Fruit fly (Drosophila melanogaster) whole organism, embryonic: ENCODE measurements around the gene CG43998.

Experiments used
- ATbp ChIP-seq: fragments of 200-800 bp; sonication (Bioruptor generic); optimal IDR thresholded peaks from 2 replicates; lab custom pipeline; 2017; ENCODE audit warnings: missing biosample characterization, mild to moderate bottlenecking, missing genetic modification characterization, missing genetic modification reagents
- Abd-B ChIP-seq: fragments of 200-800 bp; sonication (Bioruptor generic); optimal IDR thresholded peaks from 2 replicates; lab custom pipeline; 2018; ENCODE audit warnings: missing biosample characterization, mild to moderate bottlenecking, missing genetic modification characterization, moderate library complexity
- Atf3 ChIP-seq: fragments of 200-800 bp; sonication (Bioruptor generic); optimal IDR thresholded peaks from 3 replicates; lab custom pipeline; 2016; ENCODE audit warnings: missing biosample characterization, missing genetic modification characterization
- CG10274 ChIP-seq: fragments of 200-800 bp; sonication (Bioruptor generic); optimal IDR thresholded peaks from 3 replicates; lab custom pipeline; 2017; ENCODE audit warnings: missing biosample characterization, mild to moderate bottlenecking, missing genetic modification characterization
- CG10431 ChIP-seq: fragments of 200-800 bp; sonication (Bioruptor generic); optimal IDR thresholded peaks from 3 replicates; lab custom pipeline; 2018; ENCODE audit warnings: missing biosample characterization, mild to moderate bottlenecking, missing genetic modification characterization
- CG10543 ChIP-seq: fragments of 200-800 bp; sonication (Bioruptor generic); optimal IDR thresholded peaks from 3 replicates; lab custom pipeline; 2017; ENCODE audit warnings: missing biosample characterization, mild to moderate bottlenecking, missing genetic modification characterization, moderate library complexity
- CG10565 ChIP-seq: fragments of 200-800 bp; sonication (Bioruptor generic); optimal IDR thresholded peaks from 3 replicates; lab custom pipeline; 2016; ENCODE audit warnings: missing biosample characterization, mild to moderate bottlenecking, missing genetic modification characterization
- CG1233 ChIP-seq: fragments of 200-800 bp; sonication (Bioruptor generic); optimal IDR thresholded peaks from 4 replicates; lab custom pipeline; 2018; ENCODE audit warnings: missing biosample characterization, mild to moderate bottlenecking, missing genetic modification characterization
- CG12659 ChIP-seq: fragments of 200-800 bp; sonication (Bioruptor generic); optimal IDR thresholded peaks from 3 replicates; lab custom pipeline; 2017; ENCODE audit warnings: mild to moderate bottlenecking, missing biosample characterization, missing genetic modification reagents, missing genetic modification characterization
- CG13123 ChIP-seq: fragments of 200-800 bp; sonication (Bioruptor generic); optimal IDR thresholded peaks from 2 replicates; lab custom pipeline; 2016; ENCODE audit warnings: missing biosample characterization, missing genetic modification characterization
- CG13624 ChIP-seq: fragments of 200-800 bp; sonication (Bioruptor generic); optimal IDR thresholded peaks from 2 replicates; lab custom pipeline; 2016; ENCODE audit warnings: missing biosample characterization, missing genetic modification characterization
- CG13894 ChIP-seq: fragments of 200-800 bp; sonication (Bioruptor generic); optimal IDR thresholded peaks from 3 replicates; lab custom pipeline; 2018; ENCODE audit warnings: missing biosample characterization, mild to moderate bottlenecking, missing genetic modification characterization, moderate library complexity
- CG14667 ChIP-seq: fragments of 200-800 bp; sonication (Bioruptor generic); IDR thresholded peaks from 2 replicates; pipeline ENCODE4 v1.3.6; 2022; ENCODE audit warnings: missing biosample characterization, missing genetic modification characterization
- CG15269 ChIP-seq: fragments of 200-800 bp; sonication (Bioruptor generic); optimal IDR thresholded peaks from 2 replicates; lab custom pipeline; 2018; ENCODE audit warnings: missing biosample characterization, mild to moderate bottlenecking, missing genetic modification characterization, moderate library complexity
- CG17568 ChIP-seq: fragments of 200-800 bp; sonication (Bioruptor generic); optimal IDR thresholded peaks from 2 replicates; lab custom pipeline; 2018; ENCODE audit warnings: missing biosample characterization, mild to moderate bottlenecking, missing genetic modification characterization, moderate library complexity
- CG3163 ChIP-seq: fragments of 200-800 bp; sonication (Bioruptor generic); optimal IDR thresholded peaks from 3 replicates; lab custom pipeline; 2016; ENCODE audit warnings: missing biosample characterization, missing genetic modification characterization
- CG32767 ChIP-seq: fragments of 200-800 bp; sonication (Bioruptor generic); IDR thresholded peaks from 2 replicates; pipeline ENCODE4 v1.3.6; 2022; ENCODE audit warnings: missing biosample characterization, missing genetic modification characterization
- CG34376 ChIP-seq: fragments of 200-800 bp; sonication (Bioruptor generic); optimal IDR thresholded peaks from 2 replicates; lab custom pipeline; 2018; ENCODE audit warnings: missing biosample characterization, mild to moderate bottlenecking, missing genetic modification characterization
- CG7556 ChIP-seq: fragments of 200-800 bp; sonication (Bioruptor generic); optimal IDR thresholded peaks from 2 replicates; lab custom pipeline; 2017; ENCODE audit warnings: missing biosample characterization, mild to moderate bottlenecking, missing genetic modification characterization
- Chrac-16 ChIP-seq: fragments of 200-800 bp; sonication (Bioruptor generic); optimal IDR thresholded peaks from 3 replicates; lab custom pipeline; 2016; ENCODE audit warnings: missing biosample characterization, missing genetic modification characterization
- Dad ChIP-seq: fragments of 200-800 bp; sonication (Bioruptor generic); optimal IDR thresholded peaks from 3 replicates; lab custom pipeline; 2016; ENCODE audit warnings: missing biosample characterization, missing genetic modification characterization
- Dip2 ChIP-seq: fragments of 200-800 bp; sonication (Bioruptor generic); IDR thresholded peaks from 2 replicates; pipeline ENCODE4 v1.3.6; 2022; ENCODE audit warnings: missing biosample characterization, missing genetic modification characterization
- Drgx ChIP-seq: fragments of 200-800 bp; sonication (Bioruptor generic); IDR thresholded peaks from 2 replicates; pipeline ENCODE4 v1.3.6; 2022; ENCODE audit warnings: missing biosample characterization, missing genetic modification characterization
- HHEX ChIP-seq: fragments of 200-800 bp; sonication (Bioruptor generic); optimal IDR thresholded peaks from 3 replicates; lab custom pipeline; 2017; ENCODE audit warnings: missing biosample characterization, mild to moderate bottlenecking, missing genetic modification characterization, missing genetic modification reagents
- HLHmδ ChIP-seq: fragments of 200-800 bp; sonication (Bioruptor generic); optimal IDR thresholded peaks from 2 replicates; lab custom pipeline; 2018; ENCODE audit warnings: missing biosample characterization, mild to moderate bottlenecking, missing genetic modification characterization, moderate library complexity
- Oaz ChIP-seq: fragments of 200-800 bp; sonication (Bioruptor generic); IDR thresholded peaks from 2 replicates; pipeline ENCODE4 v1.3.6; 2022; ENCODE audit warnings: missing biosample characterization, missing genetic modification characterization
- Oli ChIP-seq: fragments of 200-800 bp; sonication (Bioruptor generic); optimal IDR thresholded peaks from 2 replicates; lab custom pipeline; 2018; ENCODE audit warnings: missing biosample characterization, mild to moderate bottlenecking, missing genetic modification characterization, moderate library complexity
- PHDP ChIP-seq: fragments of 200-800 bp; sonication (Bioruptor generic); optimal IDR thresholded peaks from 3 replicates; lab custom pipeline; 2018; ENCODE audit warnings: missing biosample characterization, mild to moderate bottlenecking, missing genetic modification characterization, moderate library complexity
- Scr ChIP-seq: fragments of 200-800 bp; sonication (Bioruptor generic); IDR thresholded peaks from 2 replicates; pipeline ENCODE4 v1.3.6; 2022; ENCODE audit warnings: missing biosample characterization, missing genetic modification characterization; ENCODE audit not compliant: partially characterized antibody
- Six4 ChIP-seq: fragments of 200-800 bp; sonication (Bioruptor generic); optimal IDR thresholded peaks from 2 replicates; lab custom pipeline; 2016; ENCODE audit warnings: missing biosample characterization, missing genetic modification characterization
- Trl ChIP-seq, 3 experiments: fragments of >200 bp in 2 of 3; fragments of 200-800 bp in 1 of 3; sonication (Bioruptor generic) in 1 of 3; optimal IDR thresholded peaks; 2 replicates in 1 of 3; 3 replicates in 2 of 3; lab custom pipeline; 2016 to 2017; ENCODE audit warnings: missing biosample characterization in 1 of 3, missing genetic modification characterization in 1 of 3
- YL-1 ChIP-seq: fragments of 200-800 bp; sonication (Bioruptor generic); optimal IDR thresholded peaks from 3 replicates; lab custom pipeline; 2017; ENCODE audit warnings: missing biosample characterization, mild to moderate bottlenecking, missing genetic modification characterization
- ap ChIP-seq: fragments of 200-800 bp; sonication (Bioruptor generic); IDR thresholded peaks from 2 replicates; pipeline ENCODE4 v1.3.6; 2022; ENCODE audit warnings: missing biosample characterization, missing genetic modification characterization
- bab2 ChIP-seq: fragments of 200-800 bp; sonication (Bioruptor generic); optimal IDR thresholded peaks from 2 replicates; lab custom pipeline; 2016; ENCODE audit warnings: missing biosample characterization, missing genetic modification characterization
- btn ChIP-seq: fragments of 200-800 bp; sonication (Bioruptor generic); optimal IDR thresholded peaks from 2 replicates; lab custom pipeline; 2016; ENCODE audit warnings: missing biosample characterization, missing genetic modification characterization
- chinmo ChIP-seq: fragments of 200-800 bp; sonication (Bioruptor generic); IDR thresholded peaks from 4 replicates; pipeline ENCODE4 v1.3.6; 2022; ENCODE audit warnings: missing biosample characterization, missing genetic modification characterization; ENCODE audit not compliant: partially characterized antibody
- chm ChIP-seq: fragments of 200-800 bp; sonication (Bioruptor generic); IDR thresholded peaks from 2 replicates; pipeline ENCODE4 v1.3.6; 2022; ENCODE audit warnings: missing biosample characterization, missing genetic modification characterization
- crc ChIP-seq: fragments of 200-800 bp; sonication (Bioruptor generic); optimal IDR thresholded peaks from 2 replicates; lab custom pipeline; 2016; ENCODE audit warnings: missing biosample characterization, missing genetic modification characterization
- gfzf ChIP-seq: fragments of 200-800 bp; sonication (Bioruptor generic); optimal IDR thresholded peaks from 2 replicates; lab custom pipeline; 2016; ENCODE audit warnings: missing biosample characterization, mild to moderate bottlenecking, missing genetic modification characterization, moderate library complexity
- her ChIP-seq: fragments of 200-800 bp; sonication (Bioruptor generic); optimal IDR thresholded peaks from 2 replicates; lab custom pipeline; 2016; ENCODE audit warnings: missing biosample characterization, missing genetic modification characterization
- kah ChIP-seq: fragments of 200-800 bp; sonication (Bioruptor generic); optimal IDR thresholded peaks from 2 replicates; lab custom pipeline; 2018; ENCODE audit warnings: missing biosample characterization, mild to moderate bottlenecking, missing genetic modification characterization
- luna ChIP-seq: fragments of 200-800 bp; sonication (Bioruptor generic); optimal IDR thresholded peaks from 2 replicates; lab custom pipeline; 2016; ENCODE audit warnings: missing biosample characterization, missing genetic modification characterization
- pan ChIP-seq, 4 experiments: fragments of >200 bp in 3 of 4; fragments of 200-800 bp in 1 of 4; sonication (Bioruptor generic) in 1 of 4; optimal IDR thresholded peaks in 3 of 4; IDR thresholded peaks in 1 of 4; 2 replicates each; pipeline versions ENCODE4 v1.3.6 to Lab custom; 2017 to 2022; ENCODE audit warnings: missing biosample characterization in 2 of 4, missing genetic modification characterization in 2 of 4, mixed read lengths in 1 of 4
- pb ChIP-seq: fragments of 200-800 bp; sonication (Bioruptor generic); optimal IDR thresholded peaks from 3 replicates; lab custom pipeline; 2016; ENCODE audit warnings: missing biosample characterization, missing genetic modification characterization
- pzg ChIP-seq: fragments of 200-800 bp; sonication (Bioruptor generic); optimal IDR thresholded peaks from 3 replicates; lab custom pipeline; 2018; ENCODE audit warnings: missing biosample characterization, mild to moderate bottlenecking, missing genetic modification characterization, moderate library complexity
- ranshi ChIP-seq: fragments of 200-800 bp; sonication (Bioruptor generic); IDR thresholded peaks from 2 replicates; pipeline ENCODE4 v1.3.6; 2022; ENCODE audit warnings: missing biosample characterization, missing genetic modification characterization
- slou ChIP-seq: fragments of 200-800 bp; sonication (Bioruptor generic); optimal IDR thresholded peaks from 3 replicates; lab custom pipeline; 2016; ENCODE audit warnings: missing biosample characterization, missing genetic modification characterization
- usp ChIP-seq: fragments of >200 bp; optimal IDR thresholded peaks from 2 replicates; lab custom pipeline; 2017; ENCODE audit warnings: missing biosample characterization, missing genetic modification characterization
- vvl ChIP-seq: fragments of 200-800 bp; sonication (Bioruptor generic); IDR thresholded peaks from 2 replicates; pipeline ENCODE4 v1.3.6; 2022; ENCODE audit warnings: missing biosample characterization, missing genetic modification characterization

CG43998 gene

dm6 chr3R:23920874-23921539, 7.8 kb downstream of the CG43998 start (continued):
- peak; percentile 77 for TF ChIP-seq pb (GFP tag; lab: Kevin White, UChicago)
- TF ChIP-seq Drgx (GFP tag; lab: Robert Waterston, UW), result peak; percentile 50; the same call in 1 of the 2 replicates
- TF ChIP-seq CG13123, result no peak
- TF ChIP-seq kah, result no peak
- peak; percentile 51 for TF ChIP-seq CG12659 (GFP tag; lab: Kevin White, UChicago)
- TF ChIP-seq pzg, result peak; percentile 2
- no peak for TF ChIP-seq Trl (optimal IDR thresholded peaks at IDR 0.05; lab: Kevin White, UChicago)
- TF ChIP-seq Trl (GFP tag; optimal IDR thresholded peaks at IDR 0.05; lab: Kevin White, UChicago), result peak; percentile 14
- no peak for TF ChIP-seq CG14667 (GFP tag; lab: Robert Waterston, UW)
- 0 out of 2 replicates have a peak, but pooled peaks have one; percentile 11 for TF ChIP-seq CG32767
- TF ChIP-seq Abd-B, result peak; percentile 51
- TF ChIP-seq ATbp (GFP tag; lab: Kevin White, UChicago), result no peak
- TF ChIP-seq CG13894, result peak; percentile 92
- no peak for TF ChIP-seq Oaz (GFP tag; lab: Robert Waterston, UW)
- peak; percentile 88 for TF ChIP-seq CG13624 (GFP tag; lab: Kevin White, UChicago)
- TF ChIP-seq CG15269, result peak; percentile 43
- no peak for TF ChIP-seq YL-1 (GFP tag; lab: Kevin White, UChicago)
- TF ChIP-seq slou (GFP tag; lab: Kevin White, UChicago), result no peak
- no peak for TF ChIP-seq pan (optimal IDR thresholded peaks at IDR 0.05; lab: Kevin White, UChicago)
- peak in 1 of 2 experiments; percentile 38 for TF ChIP-seq pan (GFP tag; optimal IDR thresholded peaks at IDR 0.05 in 1 of 2, IDR thresholded peaks at IDR 0.05 in 1 of 2)
- TF ChIP-seq ranshi (GFP tag; lab: Robert Waterston, UW), result peak; percentile 63; the same call in 1 of the 2 replicates
- peak; percentile 73; the same call in 1 of the 2 replicates for TF ChIP-seq chm (GFP tag; lab: Robert Waterston, UW)
- TF ChIP-seq CG10274 (GFP tag; lab: Kevin White, UChicago), result no peak
- TF ChIP-seq ap (GFP tag; lab: Robert Waterston, UW), result no peak
- TF ChIP-seq vvl (GFP tag; lab: Robert Waterston, UW), result peak; percentile 73
- TF ChIP-seq CG10431, result no peak
- TF ChIP-seq Atf3 (GFP tag; lab: Kevin White, UChicago), result no peak
- peak; percentile 76 for TF ChIP-seq her (GFP tag; lab: Kevin White, UChicago)
- TF ChIP-seq Chrac-16, result peak; percentile 9
- no peak for TF ChIP-seq luna (GFP tag; lab: Kevin White, UChicago)
- TF ChIP-seq Six4 (GFP tag; lab: Kevin White, UChicago), result no peak
- peak; percentile 20 for TF ChIP-seq CG1233 (GFP tag; lab: Kevin White, UChicago)
- no peak for TF ChIP-seq CG17568 (GFP tag; lab: Kevin White, UChicago)
- peak; percentile 83 for TF ChIP-seq CG10543 (GFP tag; lab: Kevin White, UChicago)
- no peak for TF ChIP-seq CG10565
- TF ChIP-seq gfzf (GFP tag; lab: Kevin White, UChicago), result no peak
- TF ChIP-seq chinmo (GFP tag; lab: Robert Waterston, UW), result peak; percentile 88; the same call in 3 of the 4 replicates
- no peak for TF ChIP-seq usp (GFP tag; lab: Kevin White, UChicago)
- TF ChIP-seq btn (GFP tag; lab: Kevin White, UChicago), result no peak
- no peak for TF ChIP-seq CG7556
- peak; percentile 55 for TF ChIP-seq CG34376 (GFP tag; lab: Kevin White, UChicago)
- TF ChIP-seq Dad (GFP tag; lab: Kevin White, UChicago), result peak; percentile 39
- TF ChIP-seq Oli, result no peak
- no peak for TF ChIP-seq Scr (GFP tag; lab: Robert Waterston, UW)
- TF ChIP-seq HHEX, result no peak
- peak; percentile 9 for TF ChIP-seq CG3163 (GFP tag; lab: Kevin White, UChicago)
- no peak for TF ChIP-seq HLHmδ
- peak; percentile 8 for TF ChIP-seq crc (GFP tag; lab: Kevin White, UChicago)
- no peak for TF ChIP-seq bab2 (GFP tag; lab: Kevin White, UChicago)
- TF ChIP-seq PHDP (tag; lab: Kevin White, UChicago), result peak; percentile 55
- TF ChIP-seq Dip2 (GFP tag; lab: Robert Waterston, UW), result no peak
